Fruit fly (Drosophila melanogaster): ENCODE measurements around the gene par-6.

par-6 gene

DNA sequence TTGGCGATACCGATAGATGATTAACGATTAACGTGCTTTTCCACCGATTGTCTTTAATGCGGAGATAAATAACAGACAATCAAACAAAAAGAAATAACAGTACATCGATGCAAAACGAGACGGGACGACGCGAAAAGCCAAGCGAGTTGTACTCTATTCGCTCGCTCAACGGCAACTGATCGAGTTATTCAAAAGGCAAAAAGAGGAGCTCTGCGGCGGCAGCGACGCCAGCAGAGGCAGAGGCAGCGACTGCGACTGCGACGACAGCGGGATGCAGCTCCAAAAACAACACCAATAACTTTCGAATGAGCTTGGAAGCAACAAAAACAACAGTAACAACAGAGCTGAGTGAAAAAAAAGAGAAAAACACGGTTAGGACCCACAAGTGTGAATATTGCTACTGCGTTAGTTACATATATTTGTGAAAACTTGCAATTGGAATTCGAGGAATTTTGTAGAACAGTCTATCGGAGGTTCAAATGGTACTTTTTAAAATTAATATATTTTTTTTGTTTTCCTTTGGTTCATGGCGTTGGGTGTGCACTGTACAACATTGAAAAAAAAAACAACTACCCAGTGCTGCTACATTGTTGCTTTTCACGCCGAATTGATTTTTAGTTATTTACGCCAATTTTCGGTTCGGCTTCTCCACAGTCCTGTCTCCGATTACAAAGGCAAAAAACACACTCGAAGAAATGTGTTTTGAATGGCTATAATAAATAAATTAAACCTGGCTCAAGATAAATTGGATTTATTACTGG, 20.2 kb upstream of the par-6 start:
- no peak for TF ChIP-seq pan (optimal IDR thresholded peaks at IDR 0.05)
- TF ChIP-seq psq (optimal IDR thresholded peaks at IDR 0.05): no peak
- no peak for TF ChIP-seq EcR (GFP tag; optimal IDR thresholded peaks at IDR 0.05)
- TF ChIP-seq Dll (optimal IDR thresholded peaks at IDR 0.05): no peak

DNA sequence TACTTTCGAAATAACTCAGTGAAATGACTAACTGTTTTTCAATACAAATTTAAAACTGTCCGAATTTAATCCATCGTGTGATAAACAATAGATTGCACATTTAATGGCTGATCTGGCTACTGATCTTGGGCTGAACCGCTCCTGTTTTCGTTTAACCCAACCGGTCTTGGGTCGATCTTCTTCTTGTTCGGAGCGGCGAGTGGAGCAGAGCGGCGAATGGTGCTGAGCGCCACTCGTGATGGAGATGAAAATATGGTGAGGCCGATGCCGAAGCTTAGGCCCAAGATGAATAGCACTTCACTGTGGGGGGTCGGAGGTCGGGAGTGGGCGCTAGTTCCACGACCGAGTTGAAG, 19.7 kb upstream of the par-6 start:
- TF ChIP-seq pan (optimal IDR thresholded peaks at IDR 0.05): no peak
- TF ChIP-seq usp (GFP tag; optimal IDR thresholded peaks at IDR 0.05): no peak
- no peak for TF ChIP-seq EcR (GFP tag; optimal IDR thresholded peaks at IDR 0.05)
- no peak for TF ChIP-seq Dll (optimal IDR thresholded peaks at IDR 0.05)

- TF ChIP-seq psq (optimal IDR thresholded peaks at IDR 0.05): no peak
- TF ChIP-seq pan (optimal IDR thresholded peaks at IDR 0.05): no peak
- TF ChIP-seq CG8478 (optimal IDR thresholded peaks at IDR 0.05): no peak
- no peak for TF ChIP-seq EcR (GFP tag; optimal IDR thresholded peaks at IDR 0.05)
- TF ChIP-seq usp (GFP tag; optimal IDR thresholded peaks at IDR 0.05): no peak
- no peak for TF ChIP-seq Dll (optimal IDR thresholded peaks at IDR 0.05)
Observed at dm6 chrX:17686179-17686578, 17.0 kb upstream of the par-6 start.

DNA sequence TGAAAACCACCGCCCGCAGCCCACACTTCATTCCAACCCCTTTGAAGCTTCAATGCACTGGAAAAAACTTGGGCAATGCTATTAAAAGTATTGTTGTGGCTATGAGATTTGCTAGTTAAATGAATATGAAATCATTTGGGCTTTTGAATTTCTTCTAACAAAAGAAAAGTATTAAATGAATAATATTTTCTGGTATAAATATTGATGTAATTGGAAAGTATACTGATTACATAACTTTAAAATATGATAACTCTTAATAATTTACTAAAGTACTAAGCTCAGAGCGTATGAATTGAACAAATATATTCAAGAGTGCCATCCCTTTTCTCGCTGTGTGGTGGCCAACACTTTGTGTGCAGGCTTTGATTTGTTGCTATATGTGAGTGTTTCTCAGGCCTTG, 10.4 kb upstream of the par-6 start:
- TF ChIP-seq EcR (GFP tag; optimal IDR thresholded peaks at IDR 0.05) (no peak), Dll (optimal IDR thresholded peaks at IDR 0.05) (no peak), usp (GFP tag; optimal IDR thresholded peaks at IDR 0.05) (no peak), psq (optimal IDR thresholded peaks at IDR 0.05) (no peak), CG8478 (optimal IDR thresholded peaks at IDR 0.05) (no peak), pan (optimal IDR thresholded peaks at IDR 0.05) (no peak)

- TF ChIP-seq pan (optimal IDR thresholded peaks at IDR 0.05) (no peak), psq (optimal IDR thresholded peaks at IDR 0.05) (no peak), CG8478 (optimal IDR thresholded peaks at IDR 0.05) (no peak), Dll (optimal IDR thresholded peaks at IDR 0.05) (no peak), EcR (GFP tag; optimal IDR thresholded peaks at IDR 0.05) (no peak)
Observed at dm6 chrX:17693981-17694872, 8.9 kb upstream of the par-6 start.

DNA sequence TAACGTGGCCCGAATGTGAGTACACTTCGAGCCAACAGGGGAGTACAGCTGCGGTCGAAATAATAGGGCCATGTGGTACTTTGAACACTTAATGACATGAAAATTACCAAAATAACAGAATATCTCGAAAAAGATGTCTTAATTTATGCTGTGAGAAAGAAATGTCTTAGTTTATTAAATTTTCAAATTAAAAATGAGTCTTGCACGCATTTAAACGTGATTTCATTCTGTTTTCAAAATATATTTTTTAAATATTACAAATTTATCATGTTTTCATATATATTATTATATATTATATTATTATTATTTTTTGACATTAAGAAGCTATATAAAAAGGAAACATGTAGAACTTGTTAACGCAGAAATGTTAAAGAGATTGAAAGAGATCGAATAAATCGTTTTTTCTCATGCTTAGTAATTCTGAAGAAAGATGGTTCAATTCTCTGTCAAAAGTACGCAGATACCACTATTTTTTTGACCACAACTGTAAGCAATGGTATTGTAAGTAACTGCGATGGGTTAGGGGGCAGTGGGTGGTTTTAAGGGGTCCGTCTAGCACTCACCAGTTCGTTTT, 8.2 kb upstream of the par-6 start:
- TF ChIP-seq CG8478 (optimal IDR thresholded peaks at IDR 0.05) (no peak), EcR (GFP tag; optimal IDR thresholded peaks at IDR 0.05) (no peak), pan (optimal IDR thresholded peaks at IDR 0.05) (no peak), psq (optimal IDR thresholded peaks at IDR 0.05) (no peak), usp (GFP tag; optimal IDR thresholded peaks at IDR 0.05) (no peak), Dll (optimal IDR thresholded peaks at IDR 0.05) (no peak)

dm6 chrX:17695641-17696040, 7.5 kb upstream of the par-6 start:
- TF ChIP-seq CG8478 (optimal IDR thresholded peaks at IDR 0.05) (no peak), pan (optimal IDR thresholded peaks at IDR 0.05) (no peak), Dll (optimal IDR thresholded peaks at IDR 0.05) (no peak), psq (optimal IDR thresholded peaks at IDR 0.05) (no peak), usp (GFP tag; optimal IDR thresholded peaks at IDR 0.05) (no peak), EcR (GFP tag; optimal IDR thresholded peaks at IDR 0.05) (no peak)

DNA sequence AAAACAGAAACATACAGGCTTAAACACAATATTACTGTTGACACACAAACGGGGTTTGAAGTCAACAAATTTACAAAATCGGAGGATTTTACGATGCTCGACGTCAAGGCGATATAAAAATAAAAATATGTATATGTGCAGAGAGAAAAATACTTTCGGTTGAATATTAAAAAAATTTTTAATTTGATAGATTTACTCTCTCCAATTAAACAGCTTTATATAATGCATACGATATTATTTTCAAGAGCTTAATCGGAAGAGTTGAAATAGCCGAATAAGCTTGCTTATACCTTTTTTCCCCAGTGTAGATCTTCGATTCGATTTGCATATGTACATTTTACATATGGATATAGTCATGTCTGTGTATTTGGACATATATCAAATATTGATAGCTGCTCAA, 6.5 kb upstream of the par-6 start:
- TF ChIP-seq usp (GFP tag; optimal IDR thresholded peaks at IDR 0.05) (no peak), CG8478 (optimal IDR thresholded peaks at IDR 0.05) (no peak), EcR (GFP tag; optimal IDR thresholded peaks at IDR 0.05) (no peak), psq (optimal IDR thresholded peaks at IDR 0.05) (no peak), Dll (optimal IDR thresholded peaks at IDR 0.05) (no peak), pan (optimal IDR thresholded peaks at IDR 0.05) (no peak)

dm6 chrX:17697266-17697665, 5.9 kb upstream of the par-6 start:
- no peak for TF ChIP-seq Dll (optimal IDR thresholded peaks at IDR 0.05)
- TF ChIP-seq psq (optimal IDR thresholded peaks at IDR 0.05): no peak
- TF ChIP-seq usp (GFP tag; optimal IDR thresholded peaks at IDR 0.05): no peak
- no peak for TF ChIP-seq CG8478 (optimal IDR thresholded peaks at IDR 0.05)
- TF ChIP-seq EcR (GFP tag; optimal IDR thresholded peaks at IDR 0.05): no peak
- TF ChIP-seq pan (optimal IDR thresholded peaks at IDR 0.05): no peak

- no peak for TF ChIP-seq Dll (optimal IDR thresholded peaks at IDR 0.05)
- TF ChIP-seq CG8478 (optimal IDR thresholded peaks at IDR 0.05): no peak
- TF ChIP-seq EcR (GFP tag; optimal IDR thresholded peaks at IDR 0.05): no peak
- no peak for TF ChIP-seq pan (optimal IDR thresholded peaks at IDR 0.05)
- no peak for TF ChIP-seq usp (GFP tag; optimal IDR thresholded peaks at IDR 0.05)
- TF ChIP-seq psq (optimal IDR thresholded peaks at IDR 0.05): no peak
Observed at dm6 chrX:17697703-17698145, 5.4 kb upstream of the par-6 start.

DNA sequence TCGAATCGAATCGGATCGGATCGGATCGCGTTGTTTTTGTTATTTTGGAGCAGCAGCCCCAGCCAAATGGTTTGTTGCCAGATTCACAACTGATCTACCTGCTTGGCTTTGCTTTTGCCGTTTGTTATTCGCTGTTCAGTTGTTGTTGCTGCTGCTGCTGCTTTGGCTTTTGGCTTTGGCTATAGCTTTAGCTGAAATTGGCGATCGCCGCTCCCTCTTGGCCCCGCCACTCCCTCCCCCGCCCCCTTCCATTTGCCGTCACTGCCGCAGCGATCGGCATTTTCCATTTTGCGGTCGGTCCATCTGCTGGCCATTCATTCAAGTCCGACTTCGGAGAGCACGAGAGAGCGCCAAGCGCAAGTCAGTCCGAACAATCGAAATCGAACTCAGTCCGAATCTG, 4.7 kb upstream of the par-6 start, which contains the start of gene chas:
chas (minus strand) TSS at position 295 of the 400 bp plus-strand sequence.
- no peak for TF ChIP-seq psq (optimal IDR thresholded peaks at IDR 0.05)
- TF ChIP-seq pan (optimal IDR thresholded peaks at IDR 0.05): no peak
- no peak for TF ChIP-seq Dll (optimal IDR thresholded peaks at IDR 0.05)
- TF ChIP-seq CG8478 (optimal IDR thresholded peaks at IDR 0.05): no peak
- TF ChIP-seq usp (GFP tag; optimal IDR thresholded peaks at IDR 0.05): no peak
- TF ChIP-seq EcR (GFP tag; optimal IDR thresholded peaks at IDR 0.05): no peak

Measured in whole organism.